Fruit fly (Drosophila melanogaster) whole organism, pupa: Measurements from ENCODE around the gene alphaTub85E.

Source experiments
- CG10348 ChIP-seq: fragments of 200-800 bp; sonication (Bioruptor generic); IDR thresholded peaks from 2 replicates; pipeline ENCODE4 v1.3.6; 2022; ENCODE audit warnings: missing biosample characterization, missing genetic modification characterization
- CG32121 ChIP-seq: fragments of 200-800 bp; sonication (Bioruptor generic); IDR thresholded peaks from 2 replicates; pipeline ENCODE4 v1.3.6; 2022; ENCODE audit warnings: missing biosample characterization, missing genetic modification characterization
- CG34367 ChIP-seq: fragments of 200-800 bp; sonication (Bioruptor generic); optimal IDR thresholded peaks from 2 replicates; lab custom pipeline; 2018; ENCODE audit warnings: missing biosample characterization, mild to moderate bottlenecking, missing genetic modification characterization
- CG8159 ChIP-seq: fragments of 200-800 bp; sonication (Bioruptor generic); optimal IDR thresholded peaks from 3 replicates; lab custom pipeline; 2018; ENCODE audit warnings: missing biosample characterization, mild to moderate bottlenecking, missing genetic modification characterization, moderate library complexity
- CG8301 ChIP-seq: fragments of 200-800 bp; sonication (Bioruptor generic); optimal IDR thresholded peaks from 2 replicates; lab custom pipeline; 2018; ENCODE audit warnings: missing biosample characterization, mild to moderate bottlenecking, missing genetic modification characterization
- Pif1B ChIP-seq: fragments of 200-800 bp; sonication (Bioruptor generic); optimal IDR thresholded peaks from 3 replicates; lab custom pipeline; 2016; ENCODE audit warnings: missing biosample characterization, missing genetic modification characterization

DNA sequence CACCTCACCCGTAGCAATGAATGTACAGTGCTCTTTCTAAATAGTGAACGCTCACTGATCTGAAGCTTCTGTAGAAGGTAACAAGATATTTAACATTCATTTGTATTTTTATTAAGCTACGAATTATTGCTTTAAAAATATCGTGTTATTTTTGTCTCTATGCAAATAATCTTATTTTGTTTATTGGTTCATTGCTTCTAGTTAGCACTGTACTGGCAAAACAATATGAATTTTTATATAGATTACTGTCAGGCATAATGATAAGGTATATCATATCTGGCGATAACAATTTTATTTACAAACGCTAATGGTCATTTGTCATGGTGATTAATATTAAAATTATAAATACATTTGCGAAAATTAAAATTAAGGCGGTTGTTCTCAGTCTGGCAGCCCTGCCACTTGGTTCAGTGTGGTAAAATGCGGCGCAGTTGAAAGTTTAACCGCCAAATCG, 38.5 kb upstream of the alphaTub85E start, which contains the start of gene CG9471:
- peak; percentile 89 for TF ChIP-seq CG34367 (tag; lab: Kevin White, UChicago)
- peak; percentile 91 for TF ChIP-seq CG32121 (GFP tag; lab: Robert Waterston, UW)
- peak; percentile 91 for TF ChIP-seq CG8159 (tag; lab: Kevin White, UChicago)
- TF ChIP-seq Pif1B (GFP tag; lab: Kevin White, UChicago) = peak; percentile 93
- TF ChIP-seq CG10348 (GFP tag; lab: Robert Waterston, UW) = peak; percentile 59
- peak; percentile 91 for TF ChIP-seq CG8301 (tag; lab: Kevin White, UChicago)
